Fruit fly (Drosophila melanogaster) whole organism, embryonic: ENCODE data around the gene lawc.
A peak's percentile ranks its signal among the peaks of the same experiment; 100 is the strongest.

Source experiments
- Abd-B ChIP-seq: fragments of 200-800 bp; sonication (Bioruptor generic); optimal IDR thresholded peaks from 2 replicates; lab custom pipeline; 2018; ENCODE audit warnings: missing biosample characterization, mild to moderate bottlenecking, missing genetic modification characterization, moderate library complexity
- Antp ChIP-seq: fragments of 200-800 bp; sonication (Bioruptor generic); optimal IDR thresholded peaks from 3 replicates; lab custom pipeline; 2016; ENCODE audit warnings: missing biosample characterization, missing genetic modification characterization
- Awh ChIP-seq: fragments of 200-800 bp; sonication (Bioruptor generic); IDR thresholded peaks from 2 replicates; pipeline ENCODE4, ENCODE4 v1.3.6; 2022; ENCODE audit warnings: missing biosample characterization, missing genetic modification characterization
- Bdp1 ChIP-seq: fragments of 200-800 bp; sonication (Bioruptor generic); optimal IDR thresholded peaks from 3 replicates; lab custom pipeline; 2016; ENCODE audit warnings: missing biosample characterization, missing genetic modification characterization
- CG11560 ChIP-seq: fragments of 200-800 bp; sonication (Bioruptor generic); IDR thresholded peaks from 3 replicates; pipeline ENCODE4 v1.3.6; 2022; ENCODE audit warnings: missing biosample characterization, missing genetic modification characterization
- CG11695 ChIP-seq: fragments of 200-800 bp; sonication (Bioruptor generic); IDR thresholded peaks from 3 replicates; pipeline ENCODE4 v1.3.6; 2022; ENCODE audit warnings: missing biosample characterization, missing genetic modification characterization
- CG15011 ChIP-seq: fragments of 200-800 bp; sonication (Bioruptor generic); optimal IDR thresholded peaks from 3 replicates; lab custom pipeline; 2018; ENCODE audit warnings: missing biosample characterization, mild to moderate bottlenecking, missing genetic modification characterization
- CG15073 ChIP-seq: fragments of 200-800 bp; sonication (Bioruptor generic); optimal IDR thresholded peaks from 2 replicates; lab custom pipeline; 2016; ENCODE audit warnings: missing biosample characterization, missing genetic modification characterization
- CG17359 ChIP-seq: fragments of 200-800 bp; sonication (Bioruptor generic); optimal IDR thresholded peaks from 3 replicates; lab custom pipeline; 2018; ENCODE audit warnings: missing biosample characterization, mild to moderate bottlenecking, missing genetic modification characterization, moderate library complexity
- CG17912 ChIP-seq: fragments of 200-800 bp; sonication (Bioruptor generic); optimal IDR thresholded peaks from 2 replicates; lab custom pipeline; 2018; ENCODE audit warnings: missing biosample characterization, mild to moderate bottlenecking, missing genetic modification characterization
- CG18262 ChIP-seq: fragments of 200-800 bp; optimal IDR thresholded peaks from 3 replicates; lab custom pipeline; 2019; ENCODE audit warnings: missing biosample characterization, mild to moderate bottlenecking, missing genetic modification characterization, moderate library complexity
- CG18619 ChIP-seq: fragments of 200-800 bp; sonication (Bioruptor generic); optimal IDR thresholded peaks from 3 replicates; lab custom pipeline; 2017; ENCODE audit warnings: missing biosample characterization, mild to moderate bottlenecking, missing genetic modification characterization
- CG2129 ChIP-seq: fragments of 200-800 bp; sonication (Bioruptor generic); IDR thresholded peaks from 2 replicates; pipeline ENCODE4 v1.3.6; 2022; ENCODE audit warnings: missing biosample characterization, missing genetic modification characterization; ENCODE audit not compliant: partially characterized antibody
- CG2199 ChIP-seq: fragments of 200-800 bp; sonication (Bioruptor generic); IDR thresholded peaks from 3 replicates; pipeline ENCODE4 v1.3.6; 2022; ENCODE audit warnings: missing biosample characterization, missing genetic modification characterization
- CG2678 ChIP-seq: fragments of 200-800 bp; sonication (Bioruptor generic); optimal IDR thresholded peaks from 3 replicates; lab custom pipeline; 2019; ENCODE audit warnings: missing biosample characterization, mild to moderate bottlenecking, missing genetic modification characterization, moderate library complexity
- CG2875 ChIP-seq: fragments of 200-800 bp; sonication (Bioruptor generic); optimal IDR thresholded peaks from 2 replicates; lab custom pipeline; 2017; ENCODE audit warnings: missing biosample characterization, mild to moderate bottlenecking, missing genetic modification characterization, missing genetic modification reagents
- CG31365 ChIP-seq: fragments of 200-800 bp; sonication (Bioruptor generic); optimal IDR thresholded peaks from 2 replicates; lab custom pipeline; 2018; ENCODE audit warnings: missing biosample characterization, mild to moderate bottlenecking, missing genetic modification characterization
- CG32772 ChIP-seq: fragments of 200-800 bp; sonication (Bioruptor generic); IDR thresholded peaks from 2 replicates; pipeline ENCODE4 v1.3.6; 2022; ENCODE audit warnings: missing biosample characterization, missing genetic modification characterization
- CG3281 ChIP-seq: fragments of 200-800 bp; sonication (Bioruptor generic); optimal IDR thresholded peaks from 3 replicates; lab custom pipeline; 2017; ENCODE audit warnings: missing biosample characterization, mild to moderate bottlenecking, missing genetic modification characterization
- CG33557 ChIP-seq: fragments of 200-800 bp; sonication (Bioruptor generic); optimal IDR thresholded peaks from 2 replicates; lab custom pipeline; 2019; ENCODE audit warnings: missing biosample characterization, mild to moderate bottlenecking, missing genetic modification characterization, moderate library complexity
- CG42726 ChIP-seq: fragments of 200-800 bp; sonication (Bioruptor generic); IDR thresholded peaks from 2 replicates; pipeline ENCODE4 v1.3.6; 2022; ENCODE audit warnings: missing biosample characterization, missing genetic modification characterization; ENCODE audit not compliant: partially characterized antibody
- CG4282 ChIP-seq: fragments of 200-800 bp; sonication (Bioruptor generic); optimal IDR thresholded peaks from 2 replicates; lab custom pipeline; 2016; ENCODE audit warnings: missing biosample characterization, missing genetic modification characterization
- CG4328 ChIP-seq: fragments of 200-800 bp; sonication (Bioruptor generic); optimal IDR thresholded peaks from 3 replicates; lab custom pipeline; 2017; ENCODE audit warnings: missing biosample characterization, missing genetic modification reagents, missing genetic modification characterization
- CG4730 ChIP-seq: fragments of 200-800 bp; sonication (Bioruptor generic); IDR thresholded peaks from 2 replicates; pipeline ENCODE4 v1.3.6; 2022; ENCODE audit warnings: missing biosample characterization, missing genetic modification characterization
- CG7928 ChIP-seq: fragments of 200-800 bp; sonication (Bioruptor generic); optimal IDR thresholded peaks from 2 replicates; lab custom pipeline; 2017; ENCODE audit warnings: missing biosample characterization, mild to moderate bottlenecking, missing genetic modification characterization
- CG7963 ChIP-seq: fragments of 200-800 bp; sonication (Bioruptor generic); IDR thresholded peaks from 3 replicates; pipeline ENCODE4 v1.3.6; 2022; ENCODE audit warnings: missing biosample characterization, missing genetic modification characterization; ENCODE audit not compliant: partially characterized antibody
- CG8290 ChIP-seq, 3 experiments: fragments of 200-800 bp; sonication (Bioruptor generic); optimal IDR thresholded peaks; 2 replicates each; lab custom pipeline; 2016 to 2019; ENCODE audit warnings: missing biosample characterization in 3 of 3, missing genetic modification characterization in 3 of 3, mild to moderate bottlenecking in 2 of 3, moderate library complexity in 1 of 3
- CG8388 ChIP-seq: fragments of 200-800 bp; sonication (Bioruptor generic); optimal IDR thresholded peaks from 2 replicates; lab custom pipeline; 2019; ENCODE audit warnings: missing biosample characterization, mild to moderate bottlenecking, missing genetic modification characterization, moderate library complexity
- CG8924 ChIP-seq: fragments of 200-800 bp; optimal IDR thresholded peaks from 3 replicates; lab custom pipeline; 2019; ENCODE audit warnings: missing biosample characterization, mild to moderate bottlenecking, missing genetic modification characterization, moderate library complexity
- CG9727 ChIP-seq: fragments of 200-800 bp; sonication (Bioruptor generic); optimal IDR thresholded peaks from 3 replicates; lab custom pipeline; 2017; ENCODE audit warnings: missing biosample characterization, mild to moderate bottlenecking, missing genetic modification characterization
- ERR ChIP-seq: fragments of 200-800 bp; sonication (Bioruptor generic); optimal IDR thresholded peaks from 2 replicates; lab custom pipeline; 2016; ENCODE audit warnings: missing biosample characterization, missing genetic modification characterization
- Nf-YB ChIP-seq: fragments of 200-800 bp; sonication (Bioruptor generic); optimal IDR thresholded peaks from 3 replicates; lab custom pipeline; 2019; ENCODE audit warnings: missing biosample characterization, mild to moderate bottlenecking, missing genetic modification characterization, moderate library complexity
- Pdp1 ChIP-seq, 2 experiments: fragments of 200-800 bp; sonication (Bioruptor generic); optimal IDR thresholded peaks; 3 replicates each; lab custom pipeline; 2016; ENCODE audit warnings: missing biosample characterization in 2 of 2, missing genetic modification characterization in 2 of 2, mild to moderate bottlenecking in 1 of 2, moderate library complexity in 1 of 2
- TFAM ChIP-seq: fragments of 200-800 bp; sonication (Bioruptor generic); optimal IDR thresholded peaks from 2 replicates; lab custom pipeline; 2017; ENCODE audit warnings: missing biosample characterization, missing genetic modification characterization, inconsistent platforms
- Trl ChIP-seq, 3 experiments: fragments of >200 bp in 2 of 3; fragments of 200-800 bp in 1 of 3; sonication (Bioruptor generic) in 1 of 3; optimal IDR thresholded peaks; 2 replicates in 1 of 3; 3 replicates in 2 of 3; lab custom pipeline; 2016 to 2017; ENCODE audit warnings: missing biosample characterization in 1 of 3, missing genetic modification characterization in 1 of 3
- Xbp1 ChIP-seq: fragments of 200-800 bp; sonication (Bioruptor generic); optimal IDR thresholded peaks from 3 replicates; lab custom pipeline; 2016; ENCODE audit warnings: missing biosample characterization, mild to moderate bottlenecking, missing genetic modification characterization
- dati ChIP-seq: fragments of 200-800 bp; sonication (Bioruptor generic); IDR thresholded peaks from 2 replicates; pipeline ENCODE4 v1.3.6; 2022; ENCODE audit warnings: missing biosample characterization, missing genetic modification characterization
- dmrt99B ChIP-seq: fragments of 200-800 bp; sonication (Bioruptor generic); optimal IDR thresholded peaks from 2 replicates; lab custom pipeline; 2018; ENCODE audit warnings: missing biosample characterization, mild to moderate bottlenecking, missing genetic modification characterization, moderate library complexity
- dpn ChIP-seq, 2 experiments: fragments of 200-800 bp; sonication (Bioruptor generic); optimal IDR thresholded peaks; 3 replicates each; lab custom pipeline; 2016; ENCODE audit warnings: missing biosample characterization in 2 of 2, missing genetic modification characterization in 2 of 2
- fd102C ChIP-seq: fragments of 200-800 bp; sonication (Bioruptor generic); optimal IDR thresholded peaks from 2 replicates; lab custom pipeline; 2018; ENCODE audit warnings: missing biosample characterization, mild to moderate bottlenecking, missing genetic modification characterization, moderate library complexity
- fd3F ChIP-seq: fragments of 200-800 bp; sonication (Bioruptor generic); optimal IDR thresholded peaks from 2 replicates; lab custom pipeline; 2018; ENCODE audit warnings: missing biosample characterization, mild to moderate bottlenecking, missing genetic modification characterization, moderate library complexity
- gem ChIP-seq: fragments of 200-800 bp; sonication (Bioruptor generic); optimal IDR thresholded peaks from 2 replicates; lab custom pipeline; 2019; ENCODE audit warnings: missing biosample characterization, mild to moderate bottlenecking, missing genetic modification characterization, moderate library complexity
- gsb-n ChIP-seq: fragments of 200-800 bp; sonication (Bioruptor generic); optimal IDR thresholded peaks from 3 replicates; lab custom pipeline; 2018; ENCODE audit warnings: missing biosample characterization, mild to moderate bottlenecking, missing genetic modification characterization
- lmd ChIP-seq: fragments of 200-800 bp; sonication (Bioruptor generic); IDR thresholded peaks from 2 replicates; pipeline ENCODE4 v1.3.6; 2022; ENCODE audit warnings: missing biosample characterization, missing genetic modification characterization
- phol ChIP-seq: fragments of 200-800 bp; sonication (Bioruptor generic); optimal IDR thresholded peaks from 3 replicates; lab custom pipeline; 2018; ENCODE audit warnings: missing biosample characterization, mild to moderate bottlenecking, missing genetic modification characterization, moderate library complexity
- pnt ChIP-seq: fragments of 200-800 bp; sonication (Bioruptor generic); optimal IDR thresholded peaks from 3 replicates; lab custom pipeline; 2016; ENCODE audit warnings: missing biosample characterization, missing genetic modification characterization
- pum ChIP-seq: fragments of 200-800 bp; sonication (Bioruptor generic); optimal IDR thresholded peaks from 2 replicates; lab custom pipeline; 2016; ENCODE audit warnings: missing biosample characterization, missing genetic modification characterization
- pzg ChIP-seq: fragments of 200-800 bp; sonication (Bioruptor generic); optimal IDR thresholded peaks from 3 replicates; lab custom pipeline; 2018; ENCODE audit warnings: missing biosample characterization, mild to moderate bottlenecking, missing genetic modification characterization, moderate library complexity
- sens ChIP-seq: fragments of 200-800 bp; sonication (Bioruptor generic); peaks from one replicate; lab custom pipeline; 2016; ENCODE audit warnings: missing biosample characterization, missing genetic modification characterization
- tin ChIP-seq: fragments of 200-800 bp; sonication (Bioruptor generic); optimal IDR thresholded peaks from 3 replicates; lab custom pipeline; 2016; ENCODE audit warnings: missing biosample characterization, missing genetic modification characterization

Gene lawc

dm6 chrX:8416956-8417355 is 5.5 kb upstream of the lawc start:
- TF ChIP-seq CG9727 (GFP tag; lab: Kevin White, UChicago): no peak
- TF ChIP-seq Abd-B (GFP tag; lab: Kevin White, UChicago): no peak
- no peak for TF ChIP-seq CG33557
- peak; percentile 34 for TF ChIP-seq gem (tag; lab: Kevin White, UChicago)
- TF ChIP-seq CG4282 (GFP tag; lab: Kevin White, UChicago): no peak
- peak; percentile 23 for TF ChIP-seq tin
- TF ChIP-seq CG2678 (tag; lab: Kevin White, UChicago): peak; percentile 48
- TF ChIP-seq fd3F (GFP tag; lab: Kevin White, UChicago): no peak
- peak; percentile 47 for TF ChIP-seq Antp
- 0 out of 3 replicates have a peak, but pooled peaks have one; percentile 13 for TF ChIP-seq CG2199 (GFP tag; lab: Robert Waterston, UW)
- TF ChIP-seq TFAM (GFP tag; lab: Kevin White, UChicago): no peak
- no peak for TF ChIP-seq CG7963
- 0 out of 2 replicates have a peak, but pooled peaks have one; percentile 20 for TF ChIP-seq CG32772 (GFP tag; lab: Robert Waterston, UW)
- no peak for TF ChIP-seq CG11560
- no peak for TF ChIP-seq CG2129 (GFP tag; lab: Robert Waterston, UW)
- no peak for TF ChIP-seq CG4328 (GFP tag; lab: Kevin White, UChicago)
- peak; percentile 23 for TF ChIP-seq phol
- TF ChIP-seq CG8388 (GFP tag; lab: Kevin White, UChicago): no peak
- TF ChIP-seq Nf-YB (GFP tag; lab: Kevin White, UChicago): no peak
- no peak for TF ChIP-seq CG18619 (GFP tag; lab: Kevin White, UChicago)
- TF ChIP-seq CG31365 (tag; lab: Kevin White, UChicago): no peak
- TF ChIP-seq pnt (GFP tag; lab: Kevin White, UChicago): peak; percentile 30
- no peak for TF ChIP-seq dati (GFP tag; lab: Robert Waterston, UW)
- TF ChIP-seq sens (GFP tag; lab: Kevin White, UChicago): peak; percentile 94
- TF ChIP-seq Pdp1 (GFP tag; optimal IDR thresholded peaks at IDR 0.05; lab: Kevin White, UChicago): peak; percentile 21 to 48
- TF ChIP-seq Bdp1 (GFP tag; lab: Kevin White, UChicago): no peak
- TF ChIP-seq CG42726 (GFP tag; lab: Robert Waterston, UW): no peak
- no peak for TF ChIP-seq CG15073 (GFP tag; lab: Kevin White, UChicago)
- peak in 1 of 2 experiments; percentile 52 for TF ChIP-seq dpn (GFP tag; optimal IDR thresholded peaks at IDR 0.05; lab: Kevin White, UChicago)
- TF ChIP-seq lmd: peak; percentile 39
- TF ChIP-seq CG4730 (GFP tag; lab: Robert Waterston, UW): no peak
- TF ChIP-seq CG3281 (GFP tag; lab: Kevin White, UChicago): peak; percentile 8
- TF ChIP-seq dmrt99B (tag; lab: Kevin White, UChicago): peak; percentile 54
- no peak for TF ChIP-seq CG8924
- TF ChIP-seq CG11695: no peak
- TF ChIP-seq Xbp1 (GFP tag; lab: Kevin White, UChicago): no peak
- no peak for TF ChIP-seq CG17912 (GFP tag; lab: Kevin White, UChicago)
- TF ChIP-seq CG18262 (tag; lab: Kevin White, UChicago): peak; percentile 6
- TF ChIP-seq CG2875 (GFP tag; lab: Kevin White, UChicago): no peak
- TF ChIP-seq fd102C (GFP tag; lab: Kevin White, UChicago): no peak
- peak; percentile 10 for TF ChIP-seq CG8290 (GFP tag; optimal IDR thresholded peaks at IDR 0.05; lab: Kevin White, UChicago)
- TF ChIP-seq CG8290 (tag; optimal IDR thresholded peaks at IDR 0.05; lab: Kevin White, UChicago): no peak
- TF ChIP-seq gsb-n (tag; lab: Kevin White, UChicago): no peak
- no peak for TF ChIP-seq Awh
- TF ChIP-seq CG17359: peak; percentile 38
- TF ChIP-seq CG15011 (GFP tag; lab: Kevin White, UChicago): no peak
- TF ChIP-seq ERR (GFP tag; lab: Kevin White, UChicago): no peak
- no peak for TF ChIP-seq CG7928 (GFP tag; lab: Kevin White, UChicago)
- no peak for TF ChIP-seq Trl (optimal IDR thresholded peaks at IDR 0.05; lab: Kevin White, UChicago)
- TF ChIP-seq Trl (GFP tag; optimal IDR thresholded peaks at IDR 0.05; lab: Kevin White, UChicago): peak; percentile 46
- TF ChIP-seq pum (GFP tag; lab: Kevin White, UChicago): peak; percentile 27
- no peak for TF ChIP-seq pzg
